Worm (Caenorhabditis elegans): ENCODE measurements around the gene F56D6.9.

DNA sequence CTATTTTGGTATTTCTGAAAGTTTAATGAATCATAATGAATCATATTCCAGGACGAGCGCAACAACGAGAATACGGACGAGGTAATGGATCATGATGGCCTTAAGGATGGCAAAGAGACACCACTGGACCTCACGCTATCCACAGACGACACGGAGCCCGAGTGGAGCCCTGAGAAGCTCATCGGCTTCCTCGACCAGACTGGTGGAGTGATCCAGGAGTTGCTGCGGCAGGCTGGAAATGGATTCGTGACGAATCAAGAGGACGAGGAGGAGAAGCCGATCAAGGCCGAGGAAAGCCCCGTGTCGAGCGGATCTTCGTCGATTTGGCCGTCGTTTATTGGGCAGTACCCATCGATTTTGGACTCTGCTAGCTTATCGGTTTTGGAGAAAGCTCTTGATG, 32.6 kb upstream of the F56D6.9 start:
- TF ChIP-seq ceh-82 (tag; optimal IDR thresholded peaks at IDR 0.05), result no peak
- TF ChIP-seq ets-5 (GFP tag; IDR thresholded peaks at IDR 0.05), result no peak
- no peak for TF ChIP-seq ama-1 (optimal IDR thresholded peaks at IDR 0.05)
- TF ChIP-seq C16A3.4 (tag; optimal IDR thresholded peaks at IDR 0.05), result no peak
- TF ChIP-seq elt-2 (tag; optimal IDR thresholded peaks at IDR 0.05), result no peak

Measured in whole organism, L1 larva.